Worm (Caenorhabditis elegans): ENCODE measurements around the gene gipc-1.

gipc-1 gene

ce11 chrIII:4899728-4900127, 29.1 kb downstream of the gipc-1 start (continued):
- TF ChIP-seq nhr-21 (tag; optimal IDR thresholded peaks at IDR 0.05) = peak; percentile 99
- TF ChIP-seq C34F6.9 (tag; optimal IDR thresholded peaks at IDR 0.05) = peak; percentile 99
- TF ChIP-seq F13H6.1 (tag; optimal IDR thresholded peaks at IDR 0.05) = peak; percentile 100
- TF ChIP-seq nhr-23 (tag; optimal IDR thresholded peaks at IDR 0.05) = no peak
- peak; percentile 99 for TF ChIP-seq ztf-4 (tag; optimal IDR thresholded peaks at IDR 0.05)
- TF ChIP-seq snpc-4 (tag; optimal IDR thresholded peaks at IDR 0.05) = peak; percentile 89
- TF ChIP-seq sma-9 (GFP tag; optimal IDR thresholded peaks at IDR 0.05) = peak; percentile 99
- TF ChIP-seq sma-9 (tag; optimal IDR thresholded peaks at IDR 0.05) = no peak
- TF ChIP-seq nhr-25 (tag; optimal IDR thresholded peaks at IDR 0.05) = peak; percentile 99

- TF ChIP-seq nhr-21 (tag; optimal IDR thresholded peaks at IDR 0.05) = no peak
- peak; percentile 28 for TF ChIP-seq fos-1 (tag; optimal IDR thresholded peaks at IDR 0.05)
These were observed 29.7 kb downstream of the gipc-1 start, which contains the start of gene tag-340 for ce11 chrIII:4900260-4900659. Gene tag-340 (plus strand): TSS chrIII:4900508.

ce11 chrIII:4903784-4904183, 33.2 kb downstream of the gipc-1 start, which contains the start of gene kbp-2:
Gene kbp-2 (minus strand): TSS chrIII:4903884.
- TF ChIP-seq nhr-25 (tag; optimal IDR thresholded peaks at IDR 0.05) (no peak), ztf-11 (tag; optimal IDR thresholded peaks at IDR 0.05) (no peak)

- TF ChIP-seq elt-1 (tag; optimal IDR thresholded peaks at IDR 0.05) (no peak), peb-1 (tag; optimal IDR thresholded peaks at IDR 0.05) (no peak), ztf-1 (GFP tag; conservative IDR thresholded peaks at IDR 0.05) (no peak), lin-13 (GFP tag; optimal IDR thresholded peaks at IDR 0.05) (no peak), lsy-2 (tag; optimal IDR thresholded peaks at IDR 0.05) (peak in 1 of 2 experiments; percentile 41), F13H6.1 (tag; optimal IDR thresholded peaks at IDR 0.05) (peak; percentile 28), fos-1 (tag; optimal IDR thresholded peaks at IDR 0.05) (peak; percentile 36), nhr-129 (tag; optimal IDR thresholded peaks at IDR 0.05) (peak; percentile 16), C34F6.9 (tag; optimal IDR thresholded peaks at IDR 0.05) (peak; percentile 55), mdl-1 (tag; optimal IDR thresholded peaks at IDR 0.05) (no peak), alr-1 (tag; optimal IDR thresholded peaks at IDR 0.05) (no peak), gmeb-1 (tag; optimal IDR thresholded peaks at IDR 0.05) (peak; percentile 17), unc-55 (GFP tag; optimal IDR thresholded peaks at IDR 0.05) (peak; percentile 21), nhr-21 (tag; optimal IDR thresholded peaks at IDR 0.05) (no peak)
These were observed 34.8 kb downstream of the gipc-1 start, which contains the start of gene F26F4.8 for ce11 chrIII:4905405-4905804. Gene F26F4.8 (minus strand): TSS chrIII:4905473.

ce11 chrIII:4906365-4906764, 35.8 kb downstream of the gipc-1 start:
- TF ChIP-seq zag-1 (tag; optimal IDR thresholded peaks at IDR 0.05) (no peak), fos-1 (tag; optimal IDR thresholded peaks at IDR 0.05) (peak; percentile 99), gmeb-1 (tag; optimal IDR thresholded peaks at IDR 0.05) (peak; percentile 20)

ce11 chrIII:4906896-4907295, 36.3 kb downstream of the gipc-1 start, which contains the start of gene rom-1:
Gene rom-1 (plus strand): TSS chrIII:4907196.
- TF ChIP-seq ama-1 (optimal IDR thresholded peaks at IDR 0.05) (no peak), gmeb-1 (tag; optimal IDR thresholded peaks at IDR 0.05) (no peak), elt-3 (tag; optimal IDR thresholded peaks at IDR 0.05) (no peak), unc-39 (tag; optimal IDR thresholded peaks at IDR 0.05) (no peak), skn-1 (tag; optimal IDR thresholded peaks at IDR 0.05) (no peak), lin-39 (tag; optimal IDR thresholded peaks at IDR 0.05) (no peak)

ce11 chrIII:4909938-4910337, 39.4 kb downstream of the gipc-1 start, which contains the start of gene F26F4.12:
Gene F26F4.12 (minus strand): TSS chrIII:4910038.
- TF ChIP-seq peb-1 (tag; optimal IDR thresholded peaks at IDR 0.05) = no peak

ce11 chrIII:4910956-4911355, 40.4 kb downstream of the gipc-1 start, which contains the start of gene F26F4.2:
Gene F26F4.2 (plus strand): TSS chrIII:4911256.
- TF ChIP-seq nhr-6 (tag; optimal IDR thresholded peaks at IDR 0.05) (no peak), elt-1 (tag; optimal IDR thresholded peaks at IDR 0.05) (no peak), nhr-77 (tag; optimal IDR thresholded peaks at IDR 0.05) (no peak), crh-2 (tag; optimal IDR thresholded peaks at IDR 0.05) (no peak), mab-5 (tag; optimal IDR thresholded peaks at IDR 0.05) (no peak), fos-1 (tag; optimal IDR thresholded peaks at IDR 0.05) (no peak)
